Worm (Caenorhabditis elegans) whole organism, young adult: Measurements from ENCODE around the gene tag-307.

ENCODE experiments used
- B0336.3 ChIP-seq: fragments of 200-800 bp; sonication (Bioruptor generic); IDR thresholded peaks from 2 replicates; pipeline ENCODE4 v1.3.6; 2022; ENCODE audit warnings: missing genetic modification characterization, missing compliant biosample characterization
- C17E4.6 ChIP-seq: fragments of 200-800 bp; sonication (Bioruptor generic); IDR thresholded peaks from 2 replicates; pipeline ENCODE4 v1.3.6; 2022; ENCODE audit warnings: missing genetic modification reagents, missing genetic modification characterization, missing compliant biosample characterization
- D2030.7 ChIP-seq: fragments of 200-800 bp; sonication (Bioruptor generic); IDR thresholded peaks from 2 replicates; pipeline ENCODE4 v1.3.6; 2022; ENCODE audit warnings: missing genetic modification reagents, missing genetic modification characterization, missing compliant biosample characterization
- F33H1.4 ChIP-seq: fragments of 200-800 bp; sonication (Bioruptor generic); IDR thresholded peaks from 2 replicates; pipeline ENCODE4 v1.3.6; 2022; ENCODE audit warnings: missing genetic modification reagents, missing genetic modification characterization, missing compliant biosample characterization
- F39B2.1 ChIP-seq: fragments of 200-800 bp; sonication (Bioruptor generic); IDR thresholded peaks from 2 replicates; pipeline ENCODE4 v1.3.6; 2022; ENCODE audit warnings: missing genetic modification reagents, missing genetic modification characterization, missing compliant biosample characterization
- F55B11.4 ChIP-seq: sonication (generic microtip); optimal IDR thresholded peaks from 2 replicates; lab custom pipeline; 2016; ENCODE audit warnings: missing compliant biosample characterization, missing genetic modification characterization, borderline replicate concordance; ENCODE audit not compliant: insufficient read depth
- T26A5.8 ChIP-seq: sonication (generic microtip); optimal IDR thresholded peaks from 2 replicates; lab custom pipeline; 2016; ENCODE audit warnings: missing genetic modification characterization, missing compliant biosample characterization
- Y53G8AR.9 ChIP-seq: fragments of 200-800 bp; sonication (Bioruptor generic); conservative IDR thresholded peaks from 2 replicates; pipeline ENCODE4 v1.3.6; 2022; ENCODE audit warnings: missing genetic modification reagents, missing genetic modification characterization, missing compliant biosample characterization
- Y56A3A.18 ChIP-seq: fragments of 200-800 bp; sonication (Bioruptor generic); IDR thresholded peaks from 2 replicates; pipeline ENCODE4 v1.3.6; 2022; ENCODE audit warnings: missing genetic modification reagents, missing genetic modification characterization, missing compliant biosample characterization
- ama-1 ChIP-seq, 3 experiments: fragments of 150-350 bp in 1 of 3; sonication (generic microtip) in 2 of 3; optimal IDR thresholded peaks; 2 replicates each; lab custom pipeline; 2014 to 2018; ENCODE audit warnings: missing biosample characterization in 2 of 3, missing genetic modification characterization in 2 of 3, missing genetic modification reagents in 2 of 3
- bed-1 ChIP-seq: fragments of 200-800 bp; sonication (Bioruptor generic); IDR thresholded peaks from 2 replicates; pipeline ENCODE4 v1.3.6; 2022; ENCODE audit warnings: missing genetic modification reagents, missing genetic modification characterization, missing compliant biosample characterization
- cebp-1 ChIP-seq, 2 experiments: fragments of 200-800 bp in 1 of 2; sonication (Bioruptor generic) in 1 of 2; sonication (generic microtip) in 1 of 2; IDR thresholded peaks in 1 of 2; optimal IDR thresholded peaks in 1 of 2; 2 replicates each; pipeline versions ENCODE4 v1.3.6 to Lab custom; 2017 to 2022; ENCODE audit warnings: missing compliant biosample characterization in 2 of 2, missing genetic modification characterization in 2 of 2, mild to moderate bottlenecking in 1 of 2, missing genetic modification reagents in 1 of 2, moderate library complexity in 1 of 2
- ceh-100 ChIP-seq: fragments of 200-800 bp; sonication (Bioruptor generic); IDR thresholded peaks from 2 replicates; pipeline ENCODE4 v1.3.6; 2022; ENCODE audit warnings: missing genetic modification reagents, missing genetic modification characterization, missing compliant biosample characterization
- ceh-58 ChIP-seq: fragments of 200-800 bp; sonication (Bioruptor generic); IDR thresholded peaks from 2 replicates; pipeline ENCODE4 v1.3.6; 2022; ENCODE audit warnings: missing genetic modification characterization, missing compliant biosample characterization
- chd-7 ChIP-seq: sonication (generic microtip); optimal IDR thresholded peaks from 2 replicates; lab custom pipeline; 2016; ENCODE audit warnings: mild to moderate bottlenecking, missing genetic modification characterization, moderate library complexity, missing compliant biosample characterization
- dox-1 ChIP-seq: fragments of 200-800 bp; sonication (Bioruptor generic); IDR thresholded peaks from 2 replicates; pipeline ENCODE4 v1.3.6; 2022; ENCODE audit warnings: missing genetic modification reagents, missing genetic modification characterization, missing compliant biosample characterization
- dpl-1 ChIP-seq: fragments of 150-350 bp; optimal IDR thresholded peaks from 2 replicates; lab custom pipeline; 2014; ENCODE audit warnings: missing biosample characterization, missing genetic modification reagents, missing genetic modification characterization
- efl-1 ChIP-seq: fragments of 150-350 bp; optimal IDR thresholded peaks from 2 replicates; lab custom pipeline; 2014; ENCODE audit warnings: missing biosample characterization, missing genetic modification reagents, missing genetic modification characterization
- ekl-4 ChIP-seq: fragments of 200-800 bp; sonication (Bioruptor generic); IDR thresholded peaks from 2 replicates; pipeline ENCODE4 v1.3.6; 2022; ENCODE audit warnings: missing genetic modification reagents, missing genetic modification characterization, missing compliant biosample characterization
- him-1 ChIP-seq: sonication (generic microtip); optimal IDR thresholded peaks from 2 replicates; lab custom pipeline; 2016; ENCODE audit warnings: missing genotype, missing genetic modification reagents, missing genetic modification characterization, missing compliant biosample characterization
- hmg-1.2 ChIP-seq: fragments of 200-800 bp; sonication (Bioruptor generic); IDR thresholded peaks from 2 replicates; pipeline ENCODE4 v1.3.6; 2022; ENCODE audit warnings: missing genetic modification reagents, missing genetic modification characterization, missing compliant biosample characterization
- hrde-1 ChIP-seq: sonication (generic microtip); optimal IDR thresholded peaks from 2 replicates; lab custom pipeline; 2016; ENCODE audit warnings: missing genetic modification characterization, mild to moderate bottlenecking, missing compliant biosample characterization, moderate library complexity, missing genotype, missing genetic modification reagents, borderline replicate concordance
- lag-1 ChIP-seq: fragments of 200-800 bp; sonication (Bioruptor generic); IDR thresholded peaks from 2 replicates; pipeline ENCODE4 v1.3.6; 2022; ENCODE audit warnings: missing genetic modification reagents, missing genetic modification characterization, missing compliant biosample characterization
- lin-26 ChIP-seq: fragments of 200-800 bp; sonication (Bioruptor generic); IDR thresholded peaks from 2 replicates; pipeline ENCODE4 v1.3.6; 2022; ENCODE audit warnings: missing genetic modification reagents, missing genetic modification characterization, missing compliant biosample characterization
- lin-35 ChIP-seq, 3 experiments: fragments of 150-350 bp in 2 of 3; sonication (generic microtip) in 1 of 3; optimal IDR thresholded peaks; 2 replicates each; lab custom pipeline; 2014 to 2018; ENCODE audit warnings: missing biosample characterization in 3 of 3, missing genetic modification characterization in 3 of 3, missing genetic modification reagents in 3 of 3
- lin-54 ChIP-seq: fragments of 200-800 bp; sonication (Bioruptor generic); optimal IDR thresholded peaks from 2 replicates; lab custom pipeline; 2018; ENCODE audit warnings: mild to moderate bottlenecking, missing genetic modification characterization, missing compliant biosample characterization
- madf-10 ChIP-seq: sonication (generic microtip); optimal IDR thresholded peaks from 2 replicates; lab custom pipeline; 2016; ENCODE audit warnings: mild to moderate bottlenecking, missing genetic modification characterization, missing compliant biosample characterization
- madf-3 ChIP-seq: fragments of 200-800 bp; sonication (Bioruptor generic); IDR thresholded peaks from 2 replicates; pipeline ENCODE4 v1.3.6; 2022; ENCODE audit warnings: missing genetic modification reagents, missing genetic modification characterization, missing compliant biosample characterization
- madf-6 ChIP-seq: fragments of 200-800 bp; sonication (Bioruptor generic); IDR thresholded peaks from 2 replicates; pipeline ENCODE4 v1.3.6; 2022; ENCODE audit warnings: missing genetic modification reagents, missing genetic modification characterization, missing compliant biosample characterization
- madf-8 ChIP-seq: fragments of 200-800 bp; sonication (Bioruptor generic); conservative IDR thresholded peaks from 2 replicates; pipeline ENCODE4 v1.3.6; 2022; ENCODE audit warnings: missing genetic modification reagents, missing genetic modification characterization, missing compliant biosample characterization
- mes-4 ChIP-seq: sonication (generic microtip); optimal IDR thresholded peaks from 2 replicates; lab custom pipeline; 2016; ENCODE audit warnings: missing genotype, missing genetic modification characterization, missing compliant biosample characterization
- nhr-90 ChIP-seq: sonication (generic microtip); optimal IDR thresholded peaks from 2 replicates; lab custom pipeline; 2016; ENCODE audit warnings: missing genotype, mild to moderate bottlenecking, missing genetic modification characterization, missing compliant biosample characterization
- pbrm-1 ChIP-seq: fragments of 200-800 bp; sonication (Bioruptor generic); IDR thresholded peaks from 2 replicates; pipeline ENCODE4 v1.3.6; 2022; ENCODE audit warnings: missing genetic modification reagents, missing genetic modification characterization, missing compliant biosample characterization
- rcor-1 ChIP-seq: fragments of 200-800 bp; sonication (Bioruptor generic); IDR thresholded peaks from 2 replicates; pipeline ENCODE4 v1.3.6; 2022; ENCODE audit warnings: missing genetic modification reagents, missing genetic modification characterization, missing compliant biosample characterization
- snpc-3.4 ChIP-seq: sonication (generic microtip); optimal IDR thresholded peaks from 2 replicates; lab custom pipeline; 2017; ENCODE audit warnings: missing genetic modification characterization, mild to moderate bottlenecking, missing compliant biosample characterization, antibody characterized with exemption, moderate library complexity, missing genotype, missing genetic modification reagents
- snpc-4 ChIP-seq, 5 experiments: fragments of 150-350 bp in 1 of 5; sonication (generic microtip) in 4 of 5; optimal IDR thresholded peaks; 2 replicates each; lab custom pipeline; 2014 to 2018; ENCODE audit warnings: missing genetic modification characterization in 5 of 5, missing biosample characterization in 3 of 5, antibody characterized with exemption in 2 of 5, mild to moderate bottlenecking in 2 of 5, missing compliant biosample characterization in 2 of 5, missing genotype in 2 of 5, moderate library complexity in 2 of 5, missing genetic modification reagents in 1 of 5
- somi-1 ChIP-seq: fragments of 200-800 bp; sonication (Bioruptor generic); optimal IDR thresholded peaks from 2 replicates; lab custom pipeline; 2018; ENCODE audit warnings: mild to moderate bottlenecking, missing genetic modification characterization, missing compliant biosample characterization
- tbx-9 ChIP-seq: sonication (generic microtip); optimal IDR thresholded peaks from 2 replicates; lab custom pipeline; 2016; ENCODE audit warnings: borderline replicate concordance, missing genetic modification characterization, inconsistent platforms, missing compliant biosample characterization
- tlf-1 ChIP-seq: fragments of 200-800 bp; sonication (Bioruptor generic); optimal IDR thresholded peaks from 2 replicates; lab custom pipeline; 2018; ENCODE audit warnings: mild to moderate bottlenecking, missing genetic modification characterization, missing compliant biosample characterization
- unc-130 ChIP-seq: sonication (generic microtip); optimal IDR thresholded peaks from 2 replicates; lab custom pipeline; 2016; ENCODE audit warnings: missing genetic modification reagents, missing genetic modification characterization, missing compliant biosample characterization
- ztf-18 ChIP-seq: sonication (generic microtip); optimal IDR thresholded peaks from 2 replicates; lab custom pipeline; 2016; ENCODE audit warnings: missing genotype, mild to moderate bottlenecking, missing genetic modification characterization, missing compliant biosample characterization
- ztf-6 ChIP-seq: fragments of 200-800 bp; sonication (Bioruptor generic); IDR thresholded peaks from 2 replicates; pipeline ENCODE4 v1.3.6; 2022; ENCODE audit warnings: missing genetic modification reagents, missing genetic modification characterization, missing compliant biosample characterization

tag-307 gene

DNA sequence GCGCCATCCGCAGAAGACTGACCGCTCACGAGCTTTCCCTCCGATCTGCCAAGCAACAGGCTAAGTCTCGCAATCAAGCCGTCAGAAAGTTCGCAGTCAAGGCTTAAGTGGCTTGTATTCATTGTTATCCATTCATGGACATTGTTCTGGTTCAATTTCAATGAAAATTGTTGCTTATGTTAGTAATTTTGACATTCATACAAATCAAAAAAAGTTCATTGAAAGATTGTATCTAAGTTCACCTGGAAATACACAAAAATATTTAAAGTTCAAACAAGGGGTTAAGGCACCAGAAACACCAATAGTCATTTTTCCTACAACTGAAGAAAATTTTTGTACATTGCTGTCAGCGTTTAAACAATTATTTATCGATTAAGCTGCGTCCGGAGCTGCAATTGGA is 1.6 kb downstream of the tag-307 start (continued):
- peak; percentile 77 for TF ChIP-seq lin-26 (GFP tag; lab: Robert Waterston, UW)
- peak; percentile 82 for TF ChIP-seq B0336.3 (GFP tag; lab: Robert Waterston, UW)
- TF ChIP-seq madf-6 (GFP tag; lab: Robert Waterston, UW) = peak; percentile 58
- 0 out of 2 replicates have a peak, but pooled peaks have one; percentile 24 for TF ChIP-seq F33H1.4 (GFP tag; lab: Robert Waterston, UW)
- peak; percentile 79 for TF ChIP-seq snpc-3.4 (tag; lab: Kevin White, UChicago)
- peak; percentile 64 for TF ChIP-seq tlf-1 (GFP tag; lab: Kevin White, UChicago)
- TF ChIP-seq hrde-1 (tag; lab: Kevin White, UChicago) = peak; percentile 76
- TF ChIP-seq ztf-18 (tag; lab: Kevin White, UChicago) = peak; percentile 45
- peak; percentile 68 for TF ChIP-seq lin-54 (GFP tag; lab: Kevin White, UChicago)
- no peak for TF ChIP-seq mes-4 (tag; lab: Kevin White, UChicago)
- peak; percentile 20 for TF ChIP-seq snpc-4 (GFP tag; optimal IDR thresholded peaks at IDR 0.05; lab: Kevin White, UChicago)
- TF ChIP-seq snpc-4 (tag; optimal IDR thresholded peaks at IDR 0.05; lab: Kevin White, UChicago) = peak in 1 of 4 experiments; percentile 53
- TF ChIP-seq F55B11.4 = no peak
- no peak for TF ChIP-seq madf-10
- no peak for TF ChIP-seq dpl-1 (GFP tag; lab: Kevin White, UChicago)
- no peak; the same call in 1 of the 2 replicates for TF ChIP-seq D2030.7
- TF ChIP-seq F39B2.1 (GFP tag; lab: Robert Waterston, UW) = peak; percentile 48; the same call in 1 of the 2 replicates
- peak; percentile 20; the same call in 1 of the 2 replicates for TF ChIP-seq hmg-1.2 (GFP tag; lab: Robert Waterston, UW)
- no peak for TF ChIP-seq ceh-58 (GFP tag; lab: Robert Waterston, UW)
- peak; percentile 53 for TF ChIP-seq him-1
- peak in 1 of 3 experiments; percentile 22 for TF ChIP-seq lin-35 (GFP tag; optimal IDR thresholded peaks at IDR 0.05; lab: Kevin White, UChicago)
- TF ChIP-seq nhr-90 (tag; lab: Kevin White, UChicago) = peak; percentile 9
- no peak for TF ChIP-seq unc-130 (GFP tag; lab: Kevin White, UChicago)
- TF ChIP-seq madf-3 (GFP tag; lab: Robert Waterston, UW) = peak; percentile 74
- TF ChIP-seq madf-8 = peak; percentile 11; the same call in 1 of the 2 replicates
- TF ChIP-seq rcor-1 (GFP tag; lab: Robert Waterston, UW) = peak; percentile 61
- peak; percentile 12 for TF ChIP-seq somi-1 (GFP tag; lab: Kevin White, UChicago)
- TF ChIP-seq ama-1 (optimal IDR thresholded peaks at IDR 0.05; lab: Kevin White, UChicago) = no peak
- TF ChIP-seq ama-1 (GFP tag; optimal IDR thresholded peaks at IDR 0.05; lab: Kevin White, UChicago) = peak in 1 of 2 experiments; percentile 88
- 0 out of 2 replicates have a peak, but pooled peaks have one; percentile 11 for TF ChIP-seq C17E4.6 (GFP tag; lab: Robert Waterston, UW)
- no peak for TF ChIP-seq ztf-6
- no peak for TF ChIP-seq T26A5.8 (tag; lab: Kevin White, UChicago)
- peak; percentile 78 for TF ChIP-seq ekl-4 (GFP tag; lab: Robert Waterston, UW)
- TF ChIP-seq pbrm-1 (GFP tag; lab: Robert Waterston, UW) = peak; percentile 66; the same call in 1 of the 2 replicates
- peak; percentile 48; the same call in 1 of the 2 replicates for TF ChIP-seq dox-1 (GFP tag; lab: Robert Waterston, UW)
- no peak for TF ChIP-seq chd-7
- 0 out of 2 replicates have a peak, but pooled peaks have one; percentile 46 for TF ChIP-seq Y56A3A.18 (GFP tag; lab: Robert Waterston, UW)
- peak; percentile 53; the same call in 1 of the 2 replicates for TF ChIP-seq Y53G8AR.9 (GFP tag; lab: Robert Waterston, UW)
- no peak for TF ChIP-seq tbx-9 (tag; lab: Kevin White, UChicago)
- no peak for TF ChIP-seq cebp-1 (GFP tag; IDR thresholded peaks at IDR 0.05; lab: Robert Waterston, UW)
- TF ChIP-seq cebp-1 (tag; optimal IDR thresholded peaks at IDR 0.05; lab: Kevin White, UChicago) = peak; percentile 19
- TF ChIP-seq bed-1 (GFP tag; lab: Robert Waterston, UW) = no peak
- peak; percentile 57 for TF ChIP-seq ceh-100 (GFP tag; lab: Robert Waterston, UW)
- no peak for TF ChIP-seq lag-1
- peak; percentile 14 for TF ChIP-seq efl-1 (GFP tag; lab: Kevin White, UChicago)
